Worm (Caenorhabditis elegans) whole organism, L2 larva: ENCODE results near the gene srab-4.

ENCODE experiments used
- C34F6.9 ChIP-seq: fragments of 150-350 bp; optimal IDR thresholded peaks from 2 replicates; lab custom pipeline; 2014; ENCODE audit warnings: missing biosample characterization, missing genetic modification characterization
- R02D3.7 ChIP-seq: fragments of 150-350 bp; optimal IDR thresholded peaks from 2 replicates; lab custom pipeline; 2014; ENCODE audit warnings: missing biosample characterization, missing genetic modification characterization
- Y55F3AM.14 ChIP-seq: fragments of 200-800 bp; sonication (Bioruptor generic); optimal IDR thresholded peaks from 2 replicates; lab custom pipeline; 2018; ENCODE audit warnings: mild to moderate bottlenecking, missing genetic modification characterization, missing compliant biosample characterization
- ZK546.5 ChIP-seq: sonication (generic microtip); optimal IDR thresholded peaks from 2 replicates; lab custom pipeline; 2017; ENCODE audit warnings: missing biosample characterization, missing genetic modification characterization
- aly-2 ChIP-seq: fragments of 150-350 bp; optimal IDR thresholded peaks from 2 replicates; lab custom pipeline; 2014; ENCODE audit warnings: missing biosample characterization, missing genetic modification characterization
- blmp-1 ChIP-seq: sonication (generic microtip); optimal IDR thresholded peaks from 2 replicates; lab custom pipeline; 2017; ENCODE audit warnings: missing genetic modification characterization, mild to moderate bottlenecking, missing compliant biosample characterization, antibody characterized with exemption, moderate library complexity; ENCODE audit not compliant: insufficient read depth
- ceh-16 ChIP-seq: fragments of 150-350 bp; optimal IDR thresholded peaks from 2 replicates; lab custom pipeline; 2014; ENCODE audit warnings: missing biosample characterization, missing genetic modification characterization
- dmd-4 ChIP-seq: sonication (generic microtip); optimal IDR thresholded peaks from 2 replicates; lab custom pipeline; 2017; ENCODE audit warnings: missing biosample characterization, missing genetic modification characterization
- elt-1 ChIP-seq: fragments of 150-350 bp; optimal IDR thresholded peaks from 2 replicates; lab custom pipeline; 2014; ENCODE audit warnings: missing biosample characterization, missing genetic modification characterization
- elt-3 ChIP-seq: sonication (generic microtip); optimal IDR thresholded peaks from 2 replicates; lab custom pipeline; 2017; ENCODE audit warnings: missing biosample characterization, missing genetic modification characterization
- fos-1 ChIP-seq: fragments of 150-350 bp; optimal IDR thresholded peaks from 2 replicates; lab custom pipeline; 2014; ENCODE audit warnings: missing biosample characterization, missing genetic modification characterization
- gmeb-1 ChIP-seq: fragments of 150-350 bp; optimal IDR thresholded peaks from 2 replicates; lab custom pipeline; 2014; ENCODE audit warnings: missing biosample characterization, missing genetic modification characterization
- lin-11 ChIP-seq: fragments of 150-350 bp; sonication (generic microtip); optimal IDR thresholded peaks from 2 replicates; lab custom pipeline; 2014; ENCODE audit warnings: missing biosample characterization, missing genetic modification characterization, inconsistent platforms, mixed read lengths
- lin-39 ChIP-seq: fragments of 150-350 bp; optimal IDR thresholded peaks from 2 replicates; lab custom pipeline; 2014; ENCODE audit warnings: missing biosample characterization, missing genetic modification reagents, missing genetic modification characterization
- lsy-2 ChIP-seq, 2 experiments: fragments of 150-350 bp in 1 of 2; sonication (generic microtip) in 1 of 2; optimal IDR thresholded peaks; 2 replicates each; lab custom pipeline; 2014 to 2017; ENCODE audit warnings: missing biosample characterization in 2 of 2, missing genetic modification characterization in 2 of 2
- mab-5 ChIP-seq: fragments of 150-350 bp; optimal IDR thresholded peaks from 2 replicates; lab custom pipeline; 2014; ENCODE audit warnings: missing biosample characterization, missing genetic modification characterization
- mbf-1 ChIP-seq: sonication (generic microtip); optimal IDR thresholded peaks from 2 replicates; lab custom pipeline; 2017; ENCODE audit warnings: missing biosample characterization, missing genetic modification characterization
- mdl-1 ChIP-seq, 2 experiments: fragments of 150-350 bp in 1 of 2; sonication (generic microtip) in 1 of 2; optimal IDR thresholded peaks; 2 replicates each; lab custom pipeline; 2017; ENCODE audit warnings: missing biosample characterization in 2 of 2, missing genetic modification characterization in 2 of 2
- nhr-10 ChIP-seq: sonication (generic microtip); optimal IDR thresholded peaks from 2 replicates; lab custom pipeline; 2017; ENCODE audit warnings: missing biosample characterization, missing genetic modification characterization
- nhr-11 ChIP-seq: fragments of 150-350 bp; optimal IDR thresholded peaks from 2 replicates; lab custom pipeline; 2014; ENCODE audit warnings: missing biosample characterization, missing genetic modification characterization
- nhr-12 ChIP-seq: fragments of 150-350 bp; optimal IDR thresholded peaks from 2 replicates; lab custom pipeline; 2014; ENCODE audit warnings: missing biosample characterization, missing genetic modification characterization
- nhr-129 ChIP-seq: fragments of 150-350 bp; optimal IDR thresholded peaks from 2 replicates; lab custom pipeline; 2014; ENCODE audit warnings: missing biosample characterization, missing genetic modification characterization
- nhr-21 ChIP-seq: fragments of 150-350 bp; optimal IDR thresholded peaks from 2 replicates; lab custom pipeline; 2014; ENCODE audit warnings: missing biosample characterization, missing genetic modification characterization
- nhr-23 ChIP-seq: fragments of 150-350 bp; optimal IDR thresholded peaks from 2 replicates; lab custom pipeline; 2014; ENCODE audit warnings: missing biosample characterization, missing genetic modification reagents, missing genetic modification characterization
- nhr-237 ChIP-seq: fragments of 150-350 bp; optimal IDR thresholded peaks from 2 replicates; lab custom pipeline; 2014; ENCODE audit warnings: missing biosample characterization, missing genetic modification characterization
- nhr-6 ChIP-seq: fragments of 150-350 bp; optimal IDR thresholded peaks from 2 replicates; lab custom pipeline; 2014; ENCODE audit warnings: missing biosample characterization, missing genetic modification characterization
- nhr-77 ChIP-seq: fragments of 150-350 bp; optimal IDR thresholded peaks from 2 replicates; lab custom pipeline; 2014; ENCODE audit warnings: missing biosample characterization, missing genetic modification characterization
- peb-1 ChIP-seq: fragments of 150-350 bp; optimal IDR thresholded peaks from 2 replicates; lab custom pipeline; 2014; ENCODE audit warnings: missing biosample characterization, missing genetic modification characterization
- sem-4 ChIP-seq: fragments of 150-350 bp; optimal IDR thresholded peaks from 2 replicates; lab custom pipeline; 2014; ENCODE audit warnings: missing biosample characterization, missing genetic modification reagents, missing genetic modification characterization
- skn-1 ChIP-seq: sonication (generic microtip); optimal IDR thresholded peaks from 2 replicates; lab custom pipeline; 2017; ENCODE audit warnings: missing biosample characterization, missing genetic modification characterization
- sma-3 ChIP-seq: sonication (generic microtip); optimal IDR thresholded peaks from 2 replicates; lab custom pipeline; 2016; ENCODE audit warnings: missing genetic modification reagents, missing genetic modification characterization, missing compliant biosample characterization
- snpc-4 ChIP-seq: fragments of 150-350 bp; optimal IDR thresholded peaks from 2 replicates; lab custom pipeline; 2014; ENCODE audit warnings: missing biosample characterization, missing genetic modification characterization
- unc-39 ChIP-seq: fragments of 150-350 bp; optimal IDR thresholded peaks from 2 replicates; lab custom pipeline; 2014; ENCODE audit warnings: missing biosample characterization, missing genetic modification characterization
- unc-55 ChIP-seq: fragments of 150-350 bp; sonication (generic microtip); optimal IDR thresholded peaks from 3 replicates; lab custom pipeline; 2014; ENCODE audit warnings: missing biosample characterization, missing genetic modification reagents, missing genetic modification characterization
- unc-62 ChIP-seq: fragments of 150-350 bp; optimal IDR thresholded peaks from 2 replicates; lab custom pipeline; 2014; ENCODE audit warnings: missing biosample characterization, missing genetic modification reagents, missing genetic modification characterization
- zag-1 ChIP-seq: fragments of 150-350 bp; optimal IDR thresholded peaks from 2 replicates; lab custom pipeline; 2014; ENCODE audit warnings: missing biosample characterization, missing genetic modification characterization
- ztf-1 ChIP-seq: fragments of 200-800 bp; sonication (Bioruptor generic); conservative IDR thresholded peaks from 2 replicates; pipeline ENCODE4 v1.3.6; 2022; ENCODE audit warnings: missing genetic modification characterization, missing compliant biosample characterization
- ztf-11 ChIP-seq: sonication (generic microtip); optimal IDR thresholded peaks from 2 replicates; lab custom pipeline; 2017; ENCODE audit warnings: missing biosample characterization, missing genetic modification characterization
- ztf-4 ChIP-seq: fragments of 150-350 bp; optimal IDR thresholded peaks from 2 replicates; lab custom pipeline; 2014; ENCODE audit warnings: missing biosample characterization, missing genetic modification characterization

Gene srab-4

DNA sequence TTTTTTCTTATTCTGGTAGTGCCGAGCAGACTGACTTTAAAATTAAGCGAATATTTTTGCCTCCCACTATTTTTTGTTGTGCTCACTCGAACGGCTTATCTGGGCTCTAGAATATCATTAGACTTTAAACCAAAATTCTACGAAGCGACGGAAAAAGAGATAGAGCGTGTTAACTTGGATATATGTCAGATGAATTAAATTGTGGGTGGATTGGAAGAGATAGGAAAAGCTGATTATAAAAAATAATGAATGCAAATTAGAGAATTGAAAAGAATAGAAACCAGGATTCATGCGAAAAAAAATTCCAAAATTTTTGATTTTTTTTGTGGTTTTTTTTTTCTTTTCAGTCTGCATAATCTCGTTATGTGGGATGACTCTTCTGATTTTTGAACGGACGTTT lies 17.8 kb downstream of the srab-4 start, which contains the start of gene F20A1.4:
Gene F20A1.4 (minus strand): TSS at position 101 of the 400 bp plus-strand sequence.
- no peak for TF ChIP-seq mab-5 (tag; lab: Kevin White, UChicago)
- no peak for TF ChIP-seq dmd-4
- no peak for TF ChIP-seq blmp-1 (tag; lab: Kevin White, UChicago)
- no peak for TF ChIP-seq unc-39 (tag; lab: Kevin White, UChicago)
- no peak for TF ChIP-seq fos-1 (tag; lab: Kevin White, UChicago)
- no peak for TF ChIP-seq nhr-77 (tag; lab: Kevin White, UChicago)
- TF ChIP-seq nhr-10 (tag; lab: Kevin White, UChicago): no peak
- no peak for TF ChIP-seq nhr-21
- no peak for TF ChIP-seq C34F6.9 (tag; lab: Kevin White, UChicago)
- TF ChIP-seq gmeb-1 (tag; lab: Kevin White, UChicago): no peak
- no peak for TF ChIP-seq lin-39
- TF ChIP-seq ceh-16 (tag; lab: Kevin White, UChicago): no peak
- TF ChIP-seq snpc-4 (tag; lab: Kevin White, UChicago): no peak
- TF ChIP-seq ZK546.5: no peak
- TF ChIP-seq R02D3.7 (tag; lab: Kevin White, UChicago): no peak
- no peak for TF ChIP-seq sem-4 (tag; lab: Kevin White, UChicago)
- TF ChIP-seq unc-55 (GFP tag; lab: Kevin White, UChicago): no peak
- no peak for TF ChIP-seq lsy-2 (tag; optimal IDR thresholded peaks at IDR 0.05; lab: Kevin White, UChicago)
- TF ChIP-seq unc-62 (GFP tag; lab: Kevin White, UChicago): no peak
- no peak for TF ChIP-seq aly-2 (tag; lab: Kevin White, UChicago)

- TF ChIP-seq lin-11 (tag; lab: Kevin White, UChicago) (no peak), dmd-4 (no peak), fos-1 (tag; lab: Kevin White, UChicago) (no peak), zag-1 (tag; lab: Kevin White, UChicago) (no peak), nhr-6 (tag; lab: Kevin White, UChicago) (no peak), nhr-77 (tag; lab: Kevin White, UChicago) (no peak), mdl-1 (tag; optimal IDR thresholded peaks at IDR 0.05; lab: Kevin White, UChicago) (no peak), sma-3 (GFP tag; lab: Kevin White, UChicago) (no peak), mbf-1 (no peak), nhr-12 (no peak), skn-1 (tag; lab: Kevin White, UChicago) (no peak), ztf-11 (tag; lab: Kevin White, UChicago) (no peak), nhr-23 (tag; lab: Kevin White, UChicago) (no peak), ztf-1 (GFP tag; lab: Robert Waterston, UW) (no peak), gmeb-1 (tag; lab: Kevin White, UChicago) (no peak)
Measured at ce11 chrV:7022981-7023380, 19.0 kb downstream of the srab-4 start.

ce11 chrV:7027055-7027454 lies 23.1 kb downstream of the srab-4 start, which contains the start of gene F20A1.6:
TSS of gene F20A1.6 (minus strand) at chrV:7027155.
- TF ChIP-seq blmp-1 (tag; lab: Kevin White, UChicago) (no peak), nhr-237 (tag; lab: Kevin White, UChicago) (no peak), mdl-1 (tag; optimal IDR thresholded peaks at IDR 0.05; lab: Kevin White, UChicago) (no peak), unc-39 (tag; lab: Kevin White, UChicago) (no peak), nhr-6 (tag; lab: Kevin White, UChicago) (no peak), peb-1 (tag; lab: Kevin White, UChicago) (no peak), skn-1 (tag; lab: Kevin White, UChicago) (no peak), ztf-11 (tag; lab: Kevin White, UChicago) (no peak), ztf-1 (GFP tag; lab: Robert Waterston, UW) (no peak), ceh-16 (tag; lab: Kevin White, UChicago) (no peak), elt-1 (tag; lab: Kevin White, UChicago) (no peak), snpc-4 (tag; lab: Kevin White, UChicago) (no peak), nhr-10 (tag; lab: Kevin White, UChicago) (no peak), elt-3 (no peak), C34F6.9 (tag; lab: Kevin White, UChicago) (no peak), nhr-21 (no peak)
- TF ChIP-seq, all 48 proteins: peak for 0

DNA sequence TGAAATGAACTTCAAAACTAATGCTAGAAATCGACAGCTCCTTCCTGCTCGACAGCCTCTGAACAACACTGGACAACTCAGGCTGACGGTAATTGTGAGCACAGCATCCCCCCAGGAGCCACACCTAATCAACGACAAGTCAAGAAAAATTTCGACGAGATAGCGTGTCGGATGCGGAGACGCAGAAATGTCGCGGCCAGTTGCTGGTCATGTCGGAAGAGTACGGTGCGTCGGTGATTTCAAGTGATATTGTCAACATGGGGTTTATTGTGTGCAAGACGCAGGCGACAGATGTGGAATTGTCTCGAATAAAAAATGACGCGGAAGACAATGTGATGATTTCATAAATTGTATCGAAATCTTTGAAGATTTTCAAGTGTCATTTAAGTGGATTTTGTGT lies 32.5 kb downstream of the srab-4 start, which contains the start of gene twk-11:
Gene twk-11 (minus strand): TSS at position 101 of the 400 bp plus-strand sequence.
- TF ChIP-seq Y55F3AM.14 (no peak), nhr-10 (tag; lab: Kevin White, UChicago) (no peak), C34F6.9 (tag; lab: Kevin White, UChicago) (no peak), nhr-21 (no peak), ztf-11 (tag; lab: Kevin White, UChicago) (no peak), lin-39 (no peak), mbf-1 (no peak), nhr-77 (tag; lab: Kevin White, UChicago) (no peak), fos-1 (tag; lab: Kevin White, UChicago) (no peak), peb-1 (tag; lab: Kevin White, UChicago) (no peak), nhr-237 (tag; lab: Kevin White, UChicago) (no peak), ZK546.5 (no peak), gmeb-1 (tag; lab: Kevin White, UChicago) (no peak), ztf-4 (no peak), nhr-11 (no peak), skn-1 (tag; lab: Kevin White, UChicago) (no peak), nhr-129 (tag; lab: Kevin White, UChicago) (no peak), unc-39 (tag; lab: Kevin White, UChicago) (no peak)
